Fruit fly (Drosophila melanogaster): ENCODE results near the gene Top3alpha.
A peak's percentile ranks its signal among the peaks of the same experiment; 100 is the strongest.

- no peak for TF ChIP-seq Dfd (GFP tag; optimal IDR thresholded peaks at IDR 0.05)
- TF ChIP-seq Dif (GFP tag; optimal IDR thresholded peaks at IDR 0.05; ENCODE audit: partially characterized antibody): no peak
- no peak for TF ChIP-seq Myc (optimal IDR thresholded peaks at IDR 0.05)
- no peak for TF ChIP-seq Hnf4 (GFP tag; optimal IDR thresholded peaks at IDR 0.05)
- TF ChIP-seq br (GFP tag; optimal IDR thresholded peaks at IDR 0.05): peak; percentile 93
- TF ChIP-seq CrebA (GFP tag; optimal IDR thresholded peaks at IDR 0.05; ENCODE audit: borderline replicate concordance): no peak
- no peak for TF ChIP-seq dl (GFP tag; optimal IDR thresholded peaks at IDR 0.05; ENCODE audit: insufficient read depth in 1 of 2, partially characterized antibody in 2 of 2)
- peak; percentile 90 for TF ChIP-seq psq (GFP tag; optimal IDR thresholded peaks at IDR 0.05)
- TF ChIP-seq OdsH (GFP tag; optimal IDR thresholded peaks at IDR 0.05): peak; percentile 94
- peak; percentile 21 for TF ChIP-seq Hr83 (GFP tag; optimal IDR thresholded peaks at IDR 0.05; ENCODE audit: poor library complexity, severe bottlenecking)
- no peak for TF ChIP-seq brk (GFP tag; optimal IDR thresholded peaks at IDR 0.05)
- peak; percentile 30 for TF ChIP-seq dmrt93B (GFP tag; optimal IDR thresholded peaks at IDR 0.05)
Measured at dm6 chr2L:19528308-19528707, 30.3 kb downstream of the Top3alpha start.
